Fruit fly (Drosophila melanogaster): ENCODE results near the gene Vps36.

The Vps36 gene

dm6 chr3L:13477453-13478184, 35.3 kb downstream of the Vps36 start, which contains the start of gene stv (continued):
- TF ChIP-seq ken (GFP tag; IDR thresholded peaks at IDR 0.05) (0 out of 3 replicates have a peak, but pooled peaks have one; percentile 7), NFAT (GFP tag; IDR thresholded peaks at IDR 0.05) (peak; percentile 56; the same call in 1 of the 2 replicates), tna (GFP tag; IDR thresholded peaks at IDR 0.05; ENCODE audit: partially characterized antibody) (peak; percentile 21; the same call in 1 of the 2 replicates), mirr (GFP tag; optimal IDR thresholded peaks at IDR 0.05) (peak; percentile 11), Lhr (GFP tag; optimal IDR thresholded peaks at IDR 0.05) (no peak), CG10431 (GFP tag; optimal IDR thresholded peaks at IDR 0.05) (peak; percentile 8), Dek (tag; optimal IDR thresholded peaks at IDR 0.05) (peak; percentile 34), dysf (GFP tag; IDR thresholded peaks at IDR 0.05) (peak; percentile 6; the same call in 1 of the 3 replicates), CG9932 (GFP tag; IDR thresholded peaks at IDR 0.05) (peak; percentile 30; the same call in 1 of the 2 replicates), CG8290 (GFP tag; optimal IDR thresholded peaks at IDR 0.05) (no peak), CG8290 (tag; optimal IDR thresholded peaks at IDR 0.05) (peak in 1 of 2 experiments; percentile 13), so (GFP tag; IDR thresholded peaks at IDR 0.05) (peak; percentile 6; the same call in 1 of the 3 replicates), ftz-f1 (GFP tag; optimal IDR thresholded peaks at IDR 0.05) (peak; percentile 28), sob (GFP tag; IDR thresholded peaks at IDR 0.05) (0 out of 2 replicates have a peak, but pooled peaks have one; percentile 7), CG3995 (GFP tag; optimal IDR thresholded peaks at IDR 0.05) (no peak), CG4360 (GFP tag; IDR thresholded peaks at IDR 0.05) (peak; percentile 86), ci (GFP tag; IDR thresholded peaks at IDR 0.05) (0 out of 3 replicates have a peak, but pooled peaks have one; percentile 36), Rfx (GFP tag; IDR thresholded peaks at IDR 0.05) (peak; percentile 45; the same call in 1 of the 2 replicates), toy (GFP tag; IDR thresholded peaks at IDR 0.05) (no peak), CG32767 (GFP tag; IDR thresholded peaks at IDR 0.05) (0 out of 2 replicates have a peak, but pooled peaks have one; percentile 10), CG6813 (GFP tag; optimal IDR thresholded peaks at IDR 0.05) (peak; percentile 7), sr (GFP tag; IDR thresholded peaks at IDR 0.05) (peak; percentile 64; the same call in 2 of the 3 replicates), CG3281 (GFP tag; optimal IDR thresholded peaks at IDR 0.05) (peak; percentile 25), crol (GFP tag; IDR thresholded peaks at IDR 0.05) (peak; percentile 70), Atf6 (GFP tag; IDR thresholded peaks at IDR 0.05) (peak; percentile 7; the same call in 1 of the 2 replicates), CG14441 (GFP tag; IDR thresholded peaks at IDR 0.05) (peak; percentile 27; the same call in 1 of the 2 replicates), inv (GFP tag; IDR thresholded peaks at IDR 0.05; ENCODE audit: partially characterized antibody) (peak; percentile 6; the same call in 1 of the 2 replicates), CG11456 (GFP tag; IDR thresholded peaks at IDR 0.05) (peak; percentile 37; the same call in 2 of the 3 replicates), otp (GFP tag; IDR thresholded peaks at IDR 0.05) (0 out of 3 replicates have a peak, but pooled peaks have one; percentile 41), Six4 (GFP tag; optimal IDR thresholded peaks at IDR 0.05) (no peak), B-H1 (GFP tag; IDR thresholded peaks at IDR 0.05) (peak; percentile 23; the same call in 1 of the 3 replicates), CG10543 (GFP tag; optimal IDR thresholded peaks at IDR 0.05) (peak; percentile 57), Hey (tag; optimal IDR thresholded peaks at IDR 0.05) (peak; percentile 52)

dm6 chr3L:13476566-13477452, 36.1 kb downstream of the Vps36 start:
- TF ChIP-seq CG9817 (tag; optimal IDR thresholded peaks at IDR 0.05) (peak; percentile 81), NFAT (GFP tag; IDR thresholded peaks at IDR 0.05) (peak; percentile 77), gfzf (GFP tag; optimal IDR thresholded peaks at IDR 0.05) (no peak), Usf (GFP tag; optimal IDR thresholded peaks at IDR 0.05) (peak; percentile 90), pho (GFP tag; optimal IDR thresholded peaks at IDR 0.05) (peak; percentile 71), Sox102F (GFP tag; optimal IDR thresholded peaks at IDR 0.05) (peak; percentile 94), Atf-2 (GFP tag; optimal IDR thresholded peaks at IDR 0.05) (peak; percentile 32), ci (GFP tag; IDR thresholded peaks at IDR 0.05) (peak; percentile 74), Lpt (GFP tag; optimal IDR thresholded peaks at IDR 0.05) (no peak), ssp (GFP tag; IDR thresholded peaks at IDR 0.05) (peak; percentile 82), Ets97D (GFP tag; optimal IDR thresholded peaks at IDR 0.05) (peak; percentile 43), vfl (GFP tag; optimal IDR thresholded peaks at IDR 0.05) (peak; percentile 51), bcd (GFP tag; optimal IDR thresholded peaks at IDR 0.05) (peak; percentile 94), ERR (GFP tag; optimal IDR thresholded peaks at IDR 0.05) (no peak), Doc2 (GFP tag; IDR thresholded peaks at IDR 0.05) (no peak), CG12104 (GFP tag; optimal IDR thresholded peaks at IDR 0.05) (peak; percentile 86), CG5180 (GFP tag; optimal IDR thresholded peaks at IDR 0.05) (peak; percentile 85)

Data from whole organism, embryonic.